In genomic region chr3R:29214982-29215533, dm6 we compare ENCODE assay signal across 3 fruit fly cellular contexts.
A peak's percentile ranks its signal among the peaks of the same experiment; 100 is the strongest.
TF ChIP-seq lines count a peak whose summit lies in the region.

No protein-coding gene starts in this region.

TF ChIP-seq in whole organism, embryonic, 481 proteins besides CTCF, POLR2A, EP300 and RAD21 (continued from another document and continues in another):
- TF ChIP-seq gce (GFP tag; IDR thresholded peaks at IDR 0.05; lab: Robert Waterston, UW) (no peak), YL-1 (GFP tag; optimal IDR thresholded peaks at IDR 0.05; lab: Kevin White, UChicago) (peak; percentile 14), run (tag; optimal IDR thresholded peaks at IDR 0.05; lab: Kevin White, UChicago) (no peak), unc-4 (GFP tag; IDR thresholded peaks at IDR 0.05; lab: Robert Waterston, UW; ENCODE audit: partially characterized antibody) (no peak), CG1529 (GFP tag; optimal IDR thresholded peaks at IDR 0.05; lab: Kevin White, UChicago) (no peak), CG13775 (GFP tag; optimal IDR thresholded peaks at IDR 0.05; lab: Kevin White, UChicago) (no peak), dimm (GFP tag; IDR thresholded peaks at IDR 0.05; lab: Robert Waterston, UW) (no peak), Hsf (GFP tag; optimal IDR thresholded peaks at IDR 0.05; lab: Kevin White, UChicago) (no peak), CG17612 (GFP tag; IDR thresholded peaks at IDR 0.05; lab: Robert Waterston, UW) (no peak), Doc3 (GFP tag; IDR thresholded peaks at IDR 0.05; lab: Robert Waterston, UW; ENCODE audit: partially characterized antibody) (no peak), Lpt (GFP tag; optimal IDR thresholded peaks at IDR 0.05; lab: Kevin White, UChicago) (no peak), bsh (GFP tag; optimal IDR thresholded peaks at IDR 0.05; lab: Kevin White, UChicago) (peak in 1 of 2 experiments; percentile 47), CG4854 (GFP tag; optimal IDR thresholded peaks at IDR 0.05; lab: Kevin White, UChicago) (no peak), dmrt11E (tag; optimal IDR thresholded peaks at IDR 0.05; lab: Kevin White, UChicago) (no peak), ara (GFP tag; IDR thresholded peaks at IDR 0.05; lab: Robert Waterston, UW) (no peak), CG1832 (GFP tag; optimal IDR thresholded peaks at IDR 0.05; lab: Kevin White, UChicago) (no peak), kni (GFP tag; optimal IDR thresholded peaks at IDR 0.05; lab: Kevin White, UChicago) (no peak), ato (GFP tag; IDR thresholded peaks at IDR 0.05; lab: Robert Waterston, UW; ENCODE audit: partially characterized antibody) (no peak), slou (GFP tag; optimal IDR thresholded peaks at IDR 0.05; lab: Kevin White, UChicago) (no peak), CG1792 (GFP tag; optimal IDR thresholded peaks at IDR 0.05; lab: Kevin White, UChicago) (no peak), sob (GFP tag; IDR thresholded peaks at IDR 0.05; lab: Robert Waterston, UW) (no peak), danr (GFP tag; IDR thresholded peaks at IDR 0.05; lab: Robert Waterston, UW) (no peak), lilli (GFP tag; optimal IDR thresholded peaks at IDR 0.05; lab: Kevin White, UChicago) (peak; percentile 5), abd-A (tag; optimal IDR thresholded peaks at IDR 0.05; lab: Kevin White, UChicago) (no peak), otp (GFP tag; IDR thresholded peaks at IDR 0.05; lab: Robert Waterston, UW) (no peak), sqz (GFP tag; optimal IDR thresholded peaks at IDR 0.05; lab: Kevin White, UChicago) (peak; percentile 64), Doc2 (GFP tag; IDR thresholded peaks at IDR 0.05; lab: Robert Waterston, UW) (no peak), pan (optimal IDR thresholded peaks at IDR 0.05; lab: Kevin White, UChicago) (no peak), pan (GFP tag; optimal IDR thresholded peaks at IDR 0.05 in 1 of 2, IDR thresholded peaks at IDR 0.05 in 1 of 2) (peak in 1 of 2 experiments; percentile 25), btn (GFP tag; optimal IDR thresholded peaks at IDR 0.05; lab: Kevin White, UChicago) (no peak), Camta (GFP tag; optimal IDR thresholded peaks at IDR 0.05; lab: Kevin White, UChicago) (no peak), Dip3 (GFP tag; optimal IDR thresholded peaks at IDR 0.05; lab: Kevin White, UChicago) (no peak), exex (tag; optimal IDR thresholded peaks at IDR 0.05; lab: Kevin White, UChicago) (peak; percentile 60), Stat92E (GFP tag; optimal IDR thresholded peaks at IDR 0.05; lab: Kevin White, UChicago) (no peak), CG4404 (GFP tag; IDR thresholded peaks at IDR 0.05; lab: Robert Waterston, UW) (no peak), Abd-B (GFP tag; optimal IDR thresholded peaks at IDR 0.05; lab: Kevin White, UChicago) (no peak), Ets97D (GFP tag; optimal IDR thresholded peaks at IDR 0.05; lab: Kevin White, UChicago) (no peak), seq (GFP tag; IDR thresholded peaks at IDR 0.05; lab: Robert Waterston, UW) (no peak; the same call in 1 of the 2 replicates), CG3847 (GFP tag; IDR thresholded peaks at IDR 0.05; lab: Robert Waterston, UW) (no peak), CG17328 (GFP tag; IDR thresholded peaks at IDR 0.05; lab: Robert Waterston, UW) (0 out of 2 replicates have a peak, but pooled peaks have one; percentile 8), CG16863 (GFP tag; optimal IDR thresholded peaks at IDR 0.05; lab: Kevin White, UChicago) (no peak), yki (optimal IDR thresholded peaks at IDR 0.05; lab: Kevin White, UChicago) (peak; percentile 14), Sry-β (GFP tag; optimal IDR thresholded peaks at IDR 0.05; lab: Kevin White, UChicago) (no peak), CG34224 (GFP tag; IDR thresholded peaks at IDR 0.05; lab: Robert Waterston, UW; ENCODE audit: partially characterized antibody) (no peak), NFAT (GFP tag; IDR thresholded peaks at IDR 0.05; lab: Robert Waterston, UW) (peak; percentile 66; the same call in 1 of the 2 replicates)

TF ChIP-seq in whole organism, prepupa, 60 proteins besides CTCF, POLR2A, EP300 and RAD21 (continued from another document):
- peak; percentile 15 for TF ChIP-seq CG10631 (GFP tag; optimal IDR thresholded peaks at IDR 0.05; lab: Kevin White, UChicago)
- TF ChIP-seq CG8632 (GFP tag; optimal IDR thresholded peaks at IDR 0.05; lab: Kevin White, UChicago), result no peak
- peak; percentile 37 for TF ChIP-seq fd59A (GFP tag; optimal IDR thresholded peaks at IDR 0.05; lab: Kevin White, UChicago)
- no peak for TF ChIP-seq CG4318 (GFP tag; optimal IDR thresholded peaks at IDR 0.05; lab: Kevin White, UChicago)
- no peak for TF ChIP-seq Sox15 (GFP tag; optimal IDR thresholded peaks at IDR 0.05; lab: Kevin White, UChicago)
- peak; percentile 51 for TF ChIP-seq CG32006 (GFP tag; optimal IDR thresholded peaks at IDR 0.05; lab: Kevin White, UChicago)
- peak; percentile 82 for TF ChIP-seq CG6163 (GFP tag; IDR thresholded peaks at IDR 0.05; lab: Robert Waterston, UW)
- peak; percentile 38 for TF ChIP-seq CG6276 (GFP tag; optimal IDR thresholded peaks at IDR 0.05; lab: Kevin White, UChicago)
- TF ChIP-seq svp (GFP tag; lab: Kevin White, UChicago), result peak; percentile 72
- peak; percentile 65 for TF ChIP-seq dsx (GFP tag; optimal IDR thresholded peaks at IDR 0.05; lab: Kevin White, UChicago; ENCODE audit: poor library complexity, severe bottlenecking)
- TF ChIP-seq CG34406 (GFP tag; optimal IDR thresholded peaks at IDR 0.05; lab: Kevin White, UChicago), result peak; percentile 3
- TF ChIP-seq pdm3 (GFP tag; optimal IDR thresholded peaks at IDR 0.05; lab: Kevin White, UChicago), result peak; percentile 23
- TF ChIP-seq CG9139 (GFP tag; optimal IDR thresholded peaks at IDR 0.05; lab: Kevin White, UChicago), result peak; percentile 79
- peak; percentile 23 for TF ChIP-seq lz (GFP tag; optimal IDR thresholded peaks at IDR 0.05; lab: Kevin White, UChicago)
- TF ChIP-seq acj6 (GFP tag; optimal IDR thresholded peaks at IDR 0.05; lab: Kevin White, UChicago), result peak; percentile 15
- TF ChIP-seq net (GFP tag; optimal IDR thresholded peaks at IDR 0.05; lab: Kevin White, UChicago), result peak; percentile 9
- no peak for TF ChIP-seq Sox14 (GFP tag; optimal IDR thresholded peaks at IDR 0.05; lab: Kevin White, UChicago)
- no peak for TF ChIP-seq Ets21C (GFP tag; optimal IDR thresholded peaks at IDR 0.05; lab: Kevin White, UChicago)
- peak; percentile 9 for TF ChIP-seq CG7368 (GFP tag; optimal IDR thresholded peaks at IDR 0.05; lab: Kevin White, UChicago)
- TF ChIP-seq CG15336 (GFP tag; IDR thresholded peaks at IDR 0.05; lab: Robert Waterston, UW), result no peak; the same call in 1 of the 2 replicates
- TF ChIP-seq fd85E (GFP tag; optimal IDR thresholded peaks at IDR 0.05; lab: Kevin White, UChicago), result no peak
- TF ChIP-seq topi (GFP tag; optimal IDR thresholded peaks at IDR 0.05; lab: Kevin White, UChicago), result peak; percentile 25
- TF ChIP-seq CG3032 (tag; optimal IDR thresholded peaks at IDR 0.05; lab: Kevin White, UChicago), result peak; percentile 58
- TF ChIP-seq esn (GFP tag; optimal IDR thresholded peaks at IDR 0.05; lab: Kevin White, UChicago), result peak; percentile 17
- TF ChIP-seq CG6854 (GFP tag; optimal IDR thresholded peaks at IDR 0.05; lab: Kevin White, UChicago), result no peak
- TF ChIP-seq fkh (GFP tag; optimal IDR thresholded peaks at IDR 0.05; lab: Kevin White, UChicago), result no peak
- 0 out of 2 replicates have a peak, but pooled peaks have one; percentile 6 for TF ChIP-seq CG11294 (GFP tag; IDR thresholded peaks at IDR 0.05; lab: Robert Waterston, UW)
- peak; percentile 47 for TF ChIP-seq CG8119 (GFP tag; IDR thresholded peaks at IDR 0.05; lab: Robert Waterston, UW)
- TF ChIP-seq CG11762 (GFP tag; optimal IDR thresholded peaks at IDR 0.05; lab: Kevin White, UChicago; ENCODE audit: insufficient read depth), result no peak
- no peak for TF ChIP-seq CG31627 (GFP tag; optimal IDR thresholded peaks at IDR 0.05; lab: Kevin White, UChicago)
- peak; percentile 56 for TF ChIP-seq spab (GFP tag; optimal IDR thresholded peaks at IDR 0.05; lab: Kevin White, UChicago)
- no peak for TF ChIP-seq CG11902 (GFP tag; optimal IDR thresholded peaks at IDR 0.05; lab: Kevin White, UChicago)
- TF ChIP-seq ss (GFP tag; optimal IDR thresholded peaks at IDR 0.05; lab: Kevin White, UChicago), result peak; percentile 46 to 83
- TF ChIP-seq dac (GFP tag; optimal IDR thresholded peaks at IDR 0.05; lab: Kevin White, UChicago), result no peak
- TF ChIP-seq Hr4 (GFP tag; optimal IDR thresholded peaks at IDR 0.05; lab: Kevin White, UChicago), result peak; percentile 29
- TF ChIP-seq OdsH (GFP tag; optimal IDR thresholded peaks at IDR 0.05; lab: Kevin White, UChicago), result no peak
- TF ChIP-seq Sox102F (GFP tag; optimal IDR thresholded peaks at IDR 0.05; lab: Kevin White, UChicago), result peak; percentile 10
- no peak for TF ChIP-seq Blimp-1 (GFP tag; optimal IDR thresholded peaks at IDR 0.05; lab: Kevin White, UChicago)
- no peak for TF ChIP-seq Hr39 (GFP tag; optimal IDR thresholded peaks at IDR 0.05; lab: Kevin White, UChicago)
- peak; percentile 13 for TF ChIP-seq Smox (GFP tag; optimal IDR thresholded peaks at IDR 0.05; lab: Kevin White, UChicago)

TF ChIP-seq in whole organism, wandering third instar larva, 38 proteins besides CTCF, POLR2A, EP300 and RAD21 (continued from another document):
- TF ChIP-seq usp (GFP tag; optimal IDR thresholded peaks at IDR 0.05; lab: Kevin White, UChicago) (no peak), Dif (GFP tag; optimal IDR thresholded peaks at IDR 0.05; lab: Kevin White, UChicago; ENCODE audit: partially characterized antibody) (peak; percentile 74)
